ENCODE assay signal across 2 fruit fly cellular contexts in the genomic region with DNA sequence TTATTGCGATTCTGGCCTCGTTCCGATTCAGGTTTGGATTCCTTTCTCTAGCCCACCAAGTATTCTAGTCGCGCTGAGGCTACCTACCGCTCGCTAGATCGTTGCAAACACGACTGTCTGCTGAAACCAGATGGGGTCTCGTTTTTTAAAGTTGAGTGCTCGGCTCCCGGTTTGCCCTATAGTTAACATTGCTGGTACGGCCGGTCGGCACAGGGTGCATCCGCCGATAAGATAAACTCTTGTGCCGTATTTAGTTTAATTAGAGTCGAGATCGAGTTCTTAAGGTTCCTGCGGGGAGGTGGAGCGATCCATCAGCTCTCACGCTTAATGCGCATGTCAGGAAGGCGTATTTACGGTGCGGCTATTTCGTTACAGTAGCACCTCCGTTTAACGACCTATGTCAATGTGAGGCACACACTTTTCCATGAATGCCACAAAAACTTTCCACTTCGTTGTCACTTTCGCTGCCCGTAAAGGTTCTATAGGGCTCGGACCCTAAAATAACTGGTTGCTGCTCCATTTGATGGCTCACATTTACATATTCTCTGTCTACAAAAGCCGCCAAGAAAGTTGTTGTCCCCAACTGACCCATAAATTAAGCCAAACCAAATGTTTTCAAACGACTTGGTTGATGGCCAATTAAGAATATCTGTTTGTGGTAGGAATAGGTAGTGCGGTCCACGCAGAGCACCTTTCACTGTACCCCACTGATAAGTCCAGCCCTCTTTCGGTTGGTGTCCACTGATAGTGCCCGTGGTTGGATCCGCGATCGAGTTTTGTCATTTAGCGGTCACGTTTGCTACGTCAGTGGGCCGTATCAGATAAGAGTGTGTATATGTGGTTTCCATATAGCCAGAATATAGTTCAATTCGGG.
TF ChIP-seq lines count a peak whose summit lies in the region.

A gene (minus strand): TSS at position 122 of the 874 bp plus-strand sequence.

TF ChIP-seq in whole organism, embryonic, 481 proteins besides CTCF, POLR2A, EP300 and RAD21 (continued from another document and continues in another):
- TF ChIP-seq Deaf1 (tag; optimal IDR thresholded peaks at IDR 0.05; lab: Kevin White, UChicago) (peak; percentile 90), CG4707 (GFP tag; optimal IDR thresholded peaks at IDR 0.05; lab: Kevin White, UChicago) (no peak), sisA (GFP tag; IDR thresholded peaks at IDR 0.05; lab: Robert Waterston, UW) (no peak; the same call in 1 of the 2 replicates), crp (GFP tag; optimal IDR thresholded peaks at IDR 0.05; lab: Kevin White, UChicago) (no peak), Kr (GFP tag; optimal IDR thresholded peaks at IDR 0.05; lab: Kevin White, UChicago) (peak; percentile 25), mam (GFP tag; optimal IDR thresholded peaks at IDR 0.05; lab: Kevin White, UChicago) (peak; percentile 80), tgo (GFP tag; IDR thresholded peaks at IDR 0.05; lab: Robert Waterston, UW) (peak; percentile 59), lola (GFP tag; optimal IDR thresholded peaks at IDR 0.05; lab: Kevin White, UChicago) (peak in 1 of 3 experiments; percentile 44), Usf (GFP tag; optimal IDR thresholded peaks at IDR 0.05; lab: Kevin White, UChicago) (no peak), grn (GFP tag; optimal IDR thresholded peaks at IDR 0.05; lab: Kevin White, UChicago) (peak; percentile 58), CG17361 (GFP tag; IDR thresholded peaks at IDR 0.05; lab: Robert Waterston, UW) (peak; percentile 82), ash1 (GFP tag; optimal IDR thresholded peaks at IDR 0.05; lab: Kevin White, UChicago) (no peak), Atf6 (GFP tag; IDR thresholded peaks at IDR 0.05; lab: Robert Waterston, UW) (peak; percentile 74), Bteb2 (GFP tag; optimal IDR thresholded peaks at IDR 0.05; lab: Kevin White, UChicago) (no peak), Taf1 (GFP tag; IDR thresholded peaks at IDR 0.05; lab: Robert Waterston, UW) (peak; percentile 32; the same call in 1 of the 2 replicates), CG15696 (tag; optimal IDR thresholded peaks at IDR 0.05; lab: Kevin White, UChicago) (peak; percentile 12), en (GFP tag; optimal IDR thresholded peaks at IDR 0.05; lab: Kevin White, UChicago) (no peak), stc (GFP tag; IDR thresholded peaks at IDR 0.05; lab: Robert Waterston, UW) (no peak), cg (GFP tag; optimal IDR thresholded peaks at IDR 0.05; lab: Kevin White, UChicago) (no peak), Eip74EF (GFP tag; optimal IDR thresholded peaks at IDR 0.05; lab: Kevin White, UChicago) (peak in 1 of 2 experiments; percentile 45), toy (GFP tag; IDR thresholded peaks at IDR 0.05; lab: Robert Waterston, UW) (no peak), seq (GFP tag; IDR thresholded peaks at IDR 0.05; lab: Robert Waterston, UW) (peak; percentile 44; the same call in 1 of the 2 replicates), CG17328 (GFP tag; IDR thresholded peaks at IDR 0.05; lab: Robert Waterston, UW) (0 out of 2 replicates have a peak, but pooled peaks have one; percentile 24), Neu2 (GFP tag; optimal IDR thresholded peaks at IDR 0.05; lab: Kevin White, UChicago; ENCODE audit: borderline replicate concordance) (no peak), CG8478 (optimal IDR thresholded peaks at IDR 0.05; lab: Kevin White, UChicago) (no peak), Antp (GFP tag; optimal IDR thresholded peaks at IDR 0.05; lab: Kevin White, UChicago) (peak; percentile 71), CG9215 (GFP tag; IDR thresholded peaks at IDR 0.05; lab: Robert Waterston, UW) (peak; percentile 63), run (tag; optimal IDR thresholded peaks at IDR 0.05; lab: Kevin White, UChicago) (peak; percentile 69), btn (GFP tag; optimal IDR thresholded peaks at IDR 0.05; lab: Kevin White, UChicago) (peak; percentile 39), Trl (optimal IDR thresholded peaks at IDR 0.05; lab: Kevin White, UChicago) (no peak), Trl (GFP tag; optimal IDR thresholded peaks at IDR 0.05; lab: Kevin White, UChicago) (peak; percentile 55), Optix (GFP tag; IDR thresholded peaks at IDR 0.05; lab: Robert Waterston, UW) (peak; percentile 52; the same call in 1 of the 3 replicates), br (optimal IDR thresholded peaks at IDR 0.05; lab: Kevin White, UChicago) (no peak), Atf-2 (GFP tag; optimal IDR thresholded peaks at IDR 0.05; lab: Kevin White, UChicago) (peak; percentile 54), CG9727 (GFP tag; optimal IDR thresholded peaks at IDR 0.05; lab: Kevin White, UChicago) (peak; percentile 69), CG32532 (GFP tag; IDR thresholded peaks at IDR 0.05; lab: Robert Waterston, UW) (no peak; the same call in none of the 2 replicates), Lhr (GFP tag; optimal IDR thresholded peaks at IDR 0.05; lab: Kevin White, UChicago) (no peak), hth (optimal IDR thresholded peaks at IDR 0.05; lab: Kevin White, UChicago) (no peak), CG17829 (tag; optimal IDR thresholded peaks at IDR 0.05; lab: Kevin White, UChicago) (peak; percentile 52), otp (GFP tag; IDR thresholded peaks at IDR 0.05; lab: Robert Waterston, UW) (no peak), CG13287 (GFP tag; IDR thresholded peaks at IDR 0.05; lab: Robert Waterston, UW; ENCODE audit: partially characterized antibody) (no peak), fru (optimal IDR thresholded peaks at IDR 0.05; lab: Kevin White, UChicago) (no peak), CG34224 (GFP tag; IDR thresholded peaks at IDR 0.05; lab: Robert Waterston, UW; ENCODE audit: partially characterized antibody) (no peak), croc (GFP tag; conservative IDR thresholded peaks at IDR 0.05; lab: Robert Waterston, UW) (no peak; the same call in 2 of the 3 replicates), CG8924 (tag; optimal IDR thresholded peaks at IDR 0.05; lab: Kevin White, UChicago) (peak; percentile 68), CG10147 (GFP tag; optimal IDR thresholded peaks at IDR 0.05; lab: Kevin White, UChicago) (peak; percentile 68), HLH3B (GFP tag; IDR thresholded peaks at IDR 0.05; lab: Robert Waterston, UW) (peak; percentile 39; the same call in 1 of the 2 replicates), chn (GFP tag; optimal IDR thresholded peaks at IDR 0.05; lab: Kevin White, UChicago) (no peak), dmrt99B (tag; optimal IDR thresholded peaks at IDR 0.05; lab: Kevin White, UChicago) (peak; percentile 75), Rfx (GFP tag; IDR thresholded peaks at IDR 0.05; lab: Robert Waterston, UW) (peak; percentile 57; the same call in 1 of the 2 replicates), ci (GFP tag; IDR thresholded peaks at IDR 0.05; lab: Robert Waterston, UW) (no peak), CG5245 (GFP tag; optimal IDR thresholded peaks at IDR 0.05; lab: Kevin White, UChicago) (peak; percentile 33), wdn (GFP tag; IDR thresholded peaks at IDR 0.05; lab: Robert Waterston, UW) (0 out of 2 replicates have a peak, but pooled peaks have one; percentile 47), CG8290 (GFP tag; optimal IDR thresholded peaks at IDR 0.05; lab: Kevin White, UChicago) (no peak), CG8290 (tag; optimal IDR thresholded peaks at IDR 0.05; lab: Kevin White, UChicago) (peak in 1 of 2 experiments; percentile 35), pan (optimal IDR thresholded peaks at IDR 0.05; lab: Kevin White, UChicago) (no peak), pan (GFP tag; optimal IDR thresholded peaks at IDR 0.05 in 1 of 2, IDR thresholded peaks at IDR 0.05 in 1 of 2) (peak in 1 of 2 experiments; percentile 45), TFAM (GFP tag; optimal IDR thresholded peaks at IDR 0.05; lab: Kevin White, UChicago) (no peak), CG12155 (GFP tag; optimal IDR thresholded peaks at IDR 0.05; lab: Kevin White, UChicago) (peak; percentile 56)

TF ChIP-seq in whole organism, prepupa, 60 proteins besides CTCF, POLR2A, EP300 and RAD21 (continued from another document):
- peak; percentile 6 for TF ChIP-seq dsx (GFP tag; optimal IDR thresholded peaks at IDR 0.05; lab: Kevin White, UChicago; ENCODE audit: poor library complexity, severe bottlenecking)
- TF ChIP-seq CG6854 (GFP tag; optimal IDR thresholded peaks at IDR 0.05; lab: Kevin White, UChicago): no peak
- TF ChIP-seq Sox14 (GFP tag; optimal IDR thresholded peaks at IDR 0.05; lab: Kevin White, UChicago): no peak
- TF ChIP-seq CG11902 (GFP tag; optimal IDR thresholded peaks at IDR 0.05; lab: Kevin White, UChicago): peak; percentile 14
- TF ChIP-seq Eip78C (GFP tag; lab: Kevin White, UChicago): peak; percentile 90
- TF ChIP-seq vri (GFP tag; optimal IDR thresholded peaks at IDR 0.05; lab: Kevin White, UChicago): no peak
- peak; percentile 23 to 51 for TF ChIP-seq ss (GFP tag; optimal IDR thresholded peaks at IDR 0.05; lab: Kevin White, UChicago)
- TF ChIP-seq CG3919 (GFP tag; optimal IDR thresholded peaks at IDR 0.05; lab: Kevin White, UChicago): peak; percentile 37
- TF ChIP-seq Ets96B (tag; optimal IDR thresholded peaks at IDR 0.05; lab: Kevin White, UChicago): peak; percentile 3
- no peak for TF ChIP-seq Smox (GFP tag; optimal IDR thresholded peaks at IDR 0.05; lab: Kevin White, UChicago)
- TF ChIP-seq Eip75B (GFP tag; optimal IDR thresholded peaks at IDR 0.05; lab: Kevin White, UChicago): peak; percentile 5
- TF ChIP-seq esn (GFP tag; optimal IDR thresholded peaks at IDR 0.05; lab: Kevin White, UChicago): peak; percentile 30
